2 worm cellular contexts compared by ENCODE assay signal in the genomic region with DNA sequence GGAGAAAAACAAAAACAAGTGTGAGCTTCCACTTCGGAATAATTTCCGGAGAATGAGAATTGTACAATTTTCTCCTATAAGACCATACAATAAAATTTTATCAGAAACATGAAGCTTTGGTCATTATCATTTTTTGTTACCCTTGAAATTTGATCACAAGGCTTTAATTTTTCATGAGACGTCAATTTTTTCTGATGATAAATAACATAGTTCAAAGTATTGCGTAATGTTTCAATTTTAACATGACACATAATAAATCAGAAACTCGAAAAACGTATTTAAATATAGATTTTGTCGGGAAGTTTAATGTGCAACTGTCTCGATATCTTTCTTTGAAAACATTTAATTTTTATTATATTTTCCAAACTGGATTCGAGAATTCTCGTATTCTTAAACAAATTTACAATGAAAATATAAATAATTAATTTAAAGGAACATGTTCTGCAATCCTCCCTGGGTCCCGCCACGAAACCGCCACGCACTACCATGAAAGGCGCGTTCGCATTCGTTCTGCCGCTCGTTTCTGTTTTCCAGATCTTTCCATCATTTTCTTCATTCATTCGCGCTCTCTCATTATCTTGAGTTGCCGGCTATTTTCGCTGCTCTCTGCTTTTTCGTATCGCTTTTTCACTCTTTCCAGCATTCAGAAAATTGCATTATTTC.
TF ChIP-seq lines count a peak whose summit lies in the region.

No protein-coding gene starts in this region.

TF ChIP-seq in whole organism, L4 larva, 104 proteins besides CTCF, POLR2A, EP300 and RAD21 (continued from another document):
- TF ChIP-seq snpc-4 (tag; optimal IDR thresholded peaks at IDR 0.05; lab: Kevin White, UChicago) = no peak
- TF ChIP-seq pqm-1 (tag; optimal IDR thresholded peaks at IDR 0.05; lab: Kevin White, UChicago) = peak; percentile 23
- no peak for TF ChIP-seq fos-1 (tag; optimal IDR thresholded peaks at IDR 0.05; lab: Kevin White, UChicago)
- no peak for TF ChIP-seq egl-43 (GFP tag; IDR thresholded peaks at IDR 0.05; lab: Robert Waterston, UW)
- TF ChIP-seq daf-16 (GFP tag; optimal IDR thresholded peaks at IDR 0.05; lab: Kevin White, UChicago) = no peak
- peak; percentile 78 for TF ChIP-seq daf-16 (tag; optimal IDR thresholded peaks at IDR 0.05; lab: Kevin White, UChicago)
- no peak for TF ChIP-seq zfp-2 (tag; optimal IDR thresholded peaks at IDR 0.05; lab: Kevin White, UChicago)
- TF ChIP-seq mes-2 (tag; optimal IDR thresholded peaks at IDR 0.05; lab: Kevin White, UChicago; ENCODE audit: poor library complexity, severe bottlenecking) = peak; percentile 27
- TF ChIP-seq dmd-9 (GFP tag; IDR thresholded peaks at IDR 0.05; lab: Robert Waterston, UW) = no peak
- no peak for TF ChIP-seq ceh-28 (tag; optimal IDR thresholded peaks at IDR 0.05; lab: Kevin White, UChicago)
- peak; percentile 23 for TF ChIP-seq T20F7.1 (GFP tag; optimal IDR thresholded peaks at IDR 0.05; lab: Kevin White, UChicago)
- no peak for TF ChIP-seq gei-8 (GFP tag; optimal IDR thresholded peaks at IDR 0.05; lab: Kevin White, UChicago)
- TF ChIP-seq nhr-28 (tag; optimal IDR thresholded peaks at IDR 0.05; lab: Kevin White, UChicago) = no peak
- TF ChIP-seq nhr-77 (tag; optimal IDR thresholded peaks at IDR 0.05; lab: Kevin White, UChicago) = peak; percentile 36
- peak; percentile 58 for TF ChIP-seq ceh-20 (GFP tag; IDR thresholded peaks at IDR 0.05; lab: Robert Waterston, UW)
- no peak for TF ChIP-seq nhr-10 (tag; optimal IDR thresholded peaks at IDR 0.05; lab: Kevin White, UChicago)
- no peak for TF ChIP-seq spr-1 (tag; optimal IDR thresholded peaks at IDR 0.05; lab: Kevin White, UChicago)
- no peak for TF ChIP-seq set-16 (GFP tag; IDR thresholded peaks at IDR 0.05; lab: Robert Waterston, UW)
- TF ChIP-seq cey-2 (tag; optimal IDR thresholded peaks at IDR 0.05; lab: Kevin White, UChicago; ENCODE audit: borderline replicate concordance, insufficient read depth) = no peak
- 0 out of 2 replicates have a peak, but pooled peaks have one; percentile 13 for TF ChIP-seq tra-1 (GFP tag; IDR thresholded peaks at IDR 0.05; lab: Robert Waterston, UW)
- TF ChIP-seq tag-97 (GFP tag; IDR thresholded peaks at IDR 0.05; lab: Robert Waterston, UW) = no peak
- TF ChIP-seq R02D3.7 (tag; optimal IDR thresholded peaks at IDR 0.05; lab: Kevin White, UChicago) = no peak
- TF ChIP-seq Y48G9A.11 (GFP tag; IDR thresholded peaks at IDR 0.05; lab: Robert Waterston, UW) = peak; percentile 57; the same call in 1 of the 2 replicates
- TF ChIP-seq daf-8 (GFP tag; IDR thresholded peaks at IDR 0.05; lab: Robert Waterston, UW) = no peak
- TF ChIP-seq unc-62 (GFP tag; optimal IDR thresholded peaks at IDR 0.05 in 1 of 2; lab: Kevin White, UChicago) = no peak
- TF ChIP-seq unc-62 (tag; optimal IDR thresholded peaks at IDR 0.05; lab: Kevin White, UChicago) = no peak
- TF ChIP-seq nhr-111 (GFP tag; optimal IDR thresholded peaks at IDR 0.05; lab: Kevin White, UChicago) = no peak
- no peak for TF ChIP-seq lin-1 (GFP tag; IDR thresholded peaks at IDR 0.05; lab: Robert Waterston, UW)
- TF ChIP-seq lin-38 (GFP tag; IDR thresholded peaks at IDR 0.05; lab: Robert Waterston, UW) = peak; percentile 43; the same call in 1 of the 2 replicates
- no peak for TF ChIP-seq ama-1 (optimal IDR thresholded peaks at IDR 0.05; lab: Kevin White, UChicago)
- no peak for TF ChIP-seq ZK546.5 (tag; optimal IDR thresholded peaks at IDR 0.05; lab: Kevin White, UChicago)
- TF ChIP-seq nhr-102 (tag; optimal IDR thresholded peaks at IDR 0.05; lab: Kevin White, UChicago) = no peak
- TF ChIP-seq Y75B8A.6 (GFP tag; IDR thresholded peaks at IDR 0.05; lab: Robert Waterston, UW) = no peak
- no peak for TF ChIP-seq nhr-6 (tag; optimal IDR thresholded peaks at IDR 0.05; lab: Kevin White, UChicago)
- no peak for TF ChIP-seq lsy-2 (tag; optimal IDR thresholded peaks at IDR 0.05; lab: Kevin White, UChicago)
- no peak for TF ChIP-seq nhr-42 (GFP tag; IDR thresholded peaks at IDR 0.05; lab: Robert Waterston, UW)

TF ChIP-seq in whole organism, young adult, 124 proteins besides CTCF, POLR2A, EP300 and RAD21 (continued from another document):
- TF ChIP-seq athp-1 (tag; optimal IDR thresholded peaks at IDR 0.05; lab: Kevin White, UChicago) (peak; percentile 10), F37B4.10 (GFP tag; IDR thresholded peaks at IDR 0.05; lab: Robert Waterston, UW) (no peak), mxl-1 (tag; optimal IDR thresholded peaks at IDR 0.05; lab: Kevin White, UChicago) (no peak), attf-5 (GFP tag; optimal IDR thresholded peaks at IDR 0.05; lab: Kevin White, UChicago) (no peak), rpc-1 (optimal IDR thresholded peaks at IDR 0.05; lab: Kevin White, UChicago) (no peak), rpc-1 (tag; optimal IDR thresholded peaks at IDR 0.05; lab: Kevin White, UChicago) (no peak), cebp-2 (GFP tag; IDR thresholded peaks at IDR 0.05; lab: Robert Waterston, UW) (no peak), snpc-4 (GFP tag; optimal IDR thresholded peaks at IDR 0.05; lab: Kevin White, UChicago) (no peak), snpc-4 (tag; optimal IDR thresholded peaks at IDR 0.05; lab: Kevin White, UChicago) (peak in 1 of 4 experiments; percentile 34), F33H1.4 (GFP tag; IDR thresholded peaks at IDR 0.05; lab: Robert Waterston, UW) (peak; percentile 96), aptf-2 (GFP tag; conservative IDR thresholded peaks at IDR 0.05; lab: Robert Waterston, UW) (no peak), F49E8.2 (tag; optimal IDR thresholded peaks at IDR 0.05; lab: Kevin White, UChicago; ENCODE audit: insufficient read depth) (peak; percentile 52), nhr-179 (tag; optimal IDR thresholded peaks at IDR 0.05; lab: Kevin White, UChicago) (no peak), nfya-1 (tag; optimal IDR thresholded peaks at IDR 0.05; lab: Kevin White, UChicago; ENCODE audit: borderline replicate concordance, insufficient read depth) (no peak), ZK185.1 (tag; optimal IDR thresholded peaks at IDR 0.05; lab: Kevin White, UChicago; ENCODE audit: poor library complexity, severe bottlenecking) (no peak), ztf-3 (GFP tag; optimal IDR thresholded peaks at IDR 0.05; lab: Kevin White, UChicago) (no peak), nhr-120 (GFP tag; IDR thresholded peaks at IDR 0.05; lab: Robert Waterston, UW) (no peak), ceh-100 (GFP tag; IDR thresholded peaks at IDR 0.05; lab: Robert Waterston, UW) (no peak), Y56A3A.18 (GFP tag; IDR thresholded peaks at IDR 0.05; lab: Robert Waterston, UW) (no peak), bed-2 (GFP tag; IDR thresholded peaks at IDR 0.05; lab: Robert Waterston, UW) (no peak), ekl-4 (GFP tag; IDR thresholded peaks at IDR 0.05; lab: Robert Waterston, UW) (peak; percentile 60), hlh-12 (tag; optimal IDR thresholded peaks at IDR 0.05; lab: Kevin White, UChicago) (no peak), hsf-1 (GFP tag; IDR thresholded peaks at IDR 0.05; lab: Robert Waterston, UW) (peak; percentile 98), tbp1 (GFP tag; optimal IDR thresholded peaks at IDR 0.05; lab: Kevin White, UChicago) (no peak), egl-44 (GFP tag; IDR thresholded peaks at IDR 0.05; lab: Robert Waterston, UW) (no peak), nhr-90 (tag; optimal IDR thresholded peaks at IDR 0.05; lab: Kevin White, UChicago) (no peak), sea-2 (GFP tag; IDR thresholded peaks at IDR 0.05; lab: Robert Waterston, UW) (no peak), ztf-26 (tag; optimal IDR thresholded peaks at IDR 0.05; lab: Kevin White, UChicago) (no peak), mcd-1 (GFP tag; IDR thresholded peaks at IDR 0.05; lab: Robert Waterston, UW) (peak; percentile 43; the same call in 1 of the 2 replicates), aptf-3 (GFP tag; IDR thresholded peaks at IDR 0.05; lab: Robert Waterston, UW) (no peak), madf-3 (GFP tag; IDR thresholded peaks at IDR 0.05; lab: Robert Waterston, UW) (peak; percentile 96), madf-6 (GFP tag; IDR thresholded peaks at IDR 0.05; lab: Robert Waterston, UW) (peak; percentile 95; the same call in 1 of the 2 replicates), egrh-3 (GFP tag; IDR thresholded peaks at IDR 0.05; lab: Robert Waterston, UW) (peak; percentile 35; the same call in 1 of the 2 replicates), die-1 (tag; optimal IDR thresholded peaks at IDR 0.05; lab: Kevin White, UChicago) (no peak), F39B2.1 (GFP tag; IDR thresholded peaks at IDR 0.05; lab: Robert Waterston, UW) (no peak), dox-1 (GFP tag; IDR thresholded peaks at IDR 0.05; lab: Robert Waterston, UW) (peak; percentile 77), F10E7.11 (tag; optimal IDR thresholded peaks at IDR 0.05; lab: Kevin White, UChicago) (no peak), nfyb-1 (GFP tag; IDR thresholded peaks at IDR 0.05; lab: Robert Waterston, UW) (no peak), lin-54 (GFP tag; optimal IDR thresholded peaks at IDR 0.05; lab: Kevin White, UChicago) (peak; percentile 75), B0261.1 (tag; optimal IDR thresholded peaks at IDR 0.05; lab: Kevin White, UChicago) (no peak), rcor-1 (GFP tag; IDR thresholded peaks at IDR 0.05; lab: Robert Waterston, UW) (peak; percentile 64), lin-26 (GFP tag; IDR thresholded peaks at IDR 0.05; lab: Robert Waterston, UW) (no peak), chd-7 (tag; optimal IDR thresholded peaks at IDR 0.05; lab: Kevin White, UChicago) (no peak), K11D2.4 (GFP tag; IDR thresholded peaks at IDR 0.05; lab: Robert Waterston, UW) (no peak), attf-6 (GFP tag; IDR thresholded peaks at IDR 0.05; lab: Robert Waterston, UW) (no peak), nhr-27 (tag; optimal IDR thresholded peaks at IDR 0.05; lab: Kevin White, UChicago) (no peak), hmg-1.2 (GFP tag; IDR thresholded peaks at IDR 0.05; lab: Robert Waterston, UW) (peak; percentile 37; the same call in 1 of the 2 replicates), lsl-1 (GFP tag; optimal IDR thresholded peaks at IDR 0.05; lab: Kevin White, UChicago) (peak; percentile 89), let-607 (tag; optimal IDR thresholded peaks at IDR 0.05; lab: Kevin White, UChicago) (no peak), ccch-3 (GFP tag; optimal IDR thresholded peaks at IDR 0.05; lab: Kevin White, UChicago) (no peak), ceh-27 (GFP tag; optimal IDR thresholded peaks at IDR 0.05; lab: Kevin White, UChicago) (no peak), nhr-80 (tag; optimal IDR thresholded peaks at IDR 0.05; lab: Kevin White, UChicago) (peak; percentile 46), ceh-40 (GFP tag; IDR thresholded peaks at IDR 0.05; lab: Robert Waterston, UW) (no peak), mel-28 (tag; optimal IDR thresholded peaks at IDR 0.05; lab: Kevin White, UChicago; ENCODE audit: borderline replicate concordance) (no peak), B0336.3 (GFP tag; IDR thresholded peaks at IDR 0.05; lab: Robert Waterston, UW) (peak; percentile 44), tlf-1 (GFP tag; optimal IDR thresholded peaks at IDR 0.05; lab: Kevin White, UChicago) (peak; percentile 70), hmg-20 (GFP tag; IDR thresholded peaks at IDR 0.05; lab: Robert Waterston, UW) (no peak), F23B12.7 (tag; optimal IDR thresholded peaks at IDR 0.05; lab: Kevin White, UChicago; ENCODE audit: insufficient read depth) (no peak), dpff-1 (tag; optimal IDR thresholded peaks at IDR 0.05; lab: Kevin White, UChicago) (no peak), akir-1 (GFP tag; optimal IDR thresholded peaks at IDR 0.05; lab: Kevin White, UChicago) (no peak), ztf-18 (tag; optimal IDR thresholded peaks at IDR 0.05; lab: Kevin White, UChicago) (no peak), ceh-91 (GFP tag; IDR thresholded peaks at IDR 0.05; lab: Robert Waterston, UW) (peak; percentile 93), him-1 (tag; optimal IDR thresholded peaks at IDR 0.05; lab: Kevin White, UChicago) (peak; percentile 22), ztf-22 (GFP tag; optimal IDR thresholded peaks at IDR 0.05; lab: Kevin White, UChicago) (no peak), efl-1 (GFP tag; optimal IDR thresholded peaks at IDR 0.05; lab: Kevin White, UChicago) (peak; percentile 93), ets-4 (GFP tag; optimal IDR thresholded peaks at IDR 0.05; lab: Kevin White, UChicago) (no peak), repo-1 (tag; optimal IDR thresholded peaks at IDR 0.05; lab: Kevin White, UChicago) (no peak), T26A5.8 (tag; optimal IDR thresholded peaks at IDR 0.05; lab: Kevin White, UChicago) (no peak), bed-1 (GFP tag; IDR thresholded peaks at IDR 0.05; lab: Robert Waterston, UW) (no peak), ztf-25 (GFP tag; IDR thresholded peaks at IDR 0.05; lab: Robert Waterston, UW) (no peak), lag-1 (GFP tag; IDR thresholded peaks at IDR 0.05; lab: Robert Waterston, UW) (no peak), sdz-38 (tag; optimal IDR thresholded peaks at IDR 0.05; lab: Kevin White, UChicago) (no peak), ama-1 (optimal IDR thresholded peaks at IDR 0.05; lab: Kevin White, UChicago) (no peak), ama-1 (GFP tag; optimal IDR thresholded peaks at IDR 0.05; lab: Kevin White, UChicago) (no peak), C17E4.6 (GFP tag; IDR thresholded peaks at IDR 0.05; lab: Robert Waterston, UW) (0 out of 2 replicates have a peak, but pooled peaks have one; percentile 29), hrde-1 (tag; optimal IDR thresholded peaks at IDR 0.05; lab: Kevin White, UChicago; ENCODE audit: borderline replicate concordance) (peak; percentile 54), fkh-3 (tag; optimal IDR thresholded peaks at IDR 0.05; lab: Kevin White, UChicago) (no peak), zfh-2 (GFP tag; conservative IDR thresholded peaks at IDR 0.05; lab: Robert Waterston, UW) (no peak), nfya-2 (GFP tag; IDR thresholded peaks at IDR 0.05; lab: Robert Waterston, UW) (no peak), xnd-1 (tag; optimal IDR thresholded peaks at IDR 0.05; lab: Kevin White, UChicago) (peak; percentile 86), lin-35 (GFP tag; optimal IDR thresholded peaks at IDR 0.05; lab: Kevin White, UChicago) (peak in 1 of 3 experiments; percentile 35), sptf-2 (GFP tag; optimal IDR thresholded peaks at IDR 0.05; lab: Kevin White, UChicago) (no peak), T07F8.4 (tag; optimal IDR thresholded peaks at IDR 0.05; lab: Kevin White, UChicago) (peak; percentile 13)
